Worm (Caenorhabditis elegans): ENCODE results near the gene sri-42.

The sri-42 gene

DNA sequence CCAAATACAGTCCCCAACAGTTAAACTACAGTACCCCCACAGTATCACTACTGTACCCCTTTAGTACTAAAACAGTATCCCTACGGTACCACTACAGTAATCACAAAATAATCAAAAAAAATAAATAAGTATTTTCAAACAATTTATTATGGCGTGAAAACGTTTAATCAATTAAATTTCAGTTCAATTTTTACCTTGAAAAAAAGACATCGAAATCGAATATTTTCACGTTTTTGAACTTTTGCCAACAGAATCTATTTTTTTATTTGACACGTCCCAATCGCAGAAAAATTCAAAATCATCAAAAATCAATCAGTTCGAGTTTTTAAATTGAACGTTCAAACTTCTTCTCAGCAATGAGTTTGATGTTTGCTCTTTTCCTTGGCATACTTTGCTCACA, 28.8 kb downstream of the sri-42 start, which contains the start of gene clec-123:
Gene clec-123, plus strand, starts transcription at position 301 of the 400 bp plus-strand sequence.
- TF ChIP-seq egl-18 (GFP tag; IDR thresholded peaks at IDR 0.05) (no peak), K12H6.12 (tag; optimal IDR thresholded peaks at IDR 0.05) (no peak), aptf-3 (GFP tag; IDR thresholded peaks at IDR 0.05) (no peak)

- no peak for TF ChIP-seq ama-1 (optimal IDR thresholded peaks at IDR 0.05)
- no peak for TF ChIP-seq ama-1 (GFP tag; optimal IDR thresholded peaks at IDR 0.05)
- peak; percentile 84 for TF ChIP-seq snpc-1.1 (tag; optimal IDR thresholded peaks at IDR 0.05; ENCODE audit: insufficient read depth)
- TF ChIP-seq zfh-2 (GFP tag; conservative IDR thresholded peaks at IDR 0.05): peak; percentile 91
- 0 out of 2 replicates have a peak, but pooled peaks have one; percentile 35 for TF ChIP-seq ztf-28 (GFP tag; IDR thresholded peaks at IDR 0.05)
- TF ChIP-seq nhr-179 (tag; optimal IDR thresholded peaks at IDR 0.05): peak; percentile 18
- TF ChIP-seq mcd-1 (GFP tag; IDR thresholded peaks at IDR 0.05): peak; percentile 40; the same call in 1 of the 2 replicates
- TF ChIP-seq sea-2 (GFP tag; IDR thresholded peaks at IDR 0.05): no peak
- TF ChIP-seq snpc-3.4 (tag; optimal IDR thresholded peaks at IDR 0.05): peak; percentile 32
- peak; percentile 81 for TF ChIP-seq snpc-4 (GFP tag; optimal IDR thresholded peaks at IDR 0.05)
- peak; percentile 35 to 94 (median 86) for TF ChIP-seq snpc-4 (tag; optimal IDR thresholded peaks at IDR 0.05)
- TF ChIP-seq egrh-3 (GFP tag; IDR thresholded peaks at IDR 0.05): peak; percentile 69; the same call in 1 of the 2 replicates
- 0 out of 2 replicates have a peak, but pooled peaks have one; percentile 23 for TF ChIP-seq dox-1 (GFP tag; IDR thresholded peaks at IDR 0.05)
- TF ChIP-seq B0019.2 (GFP tag; conservative IDR thresholded peaks at IDR 0.05): no peak
- peak; percentile 60 for TF ChIP-seq hmg-1.2 (GFP tag; IDR thresholded peaks at IDR 0.05)
These were observed 29.5 kb downstream of the sri-42 start for ce11 chrII:3113289-3113688.

ce11 chrII:3112313-3112712, 30.4 kb downstream of the sri-42 start, which contains the start of gene Y25C1A.2:
Y25C1A.2 (plus strand) TSS chrII:3112613.
- TF ChIP-seq aptf-3 (GFP tag; IDR thresholded peaks at IDR 0.05): no peak
- no peak for TF ChIP-seq sptf-2 (GFP tag; optimal IDR thresholded peaks at IDR 0.05)
- TF ChIP-seq mxl-1 (tag; optimal IDR thresholded peaks at IDR 0.05): no peak
- no peak for TF ChIP-seq lsy-27 (tag; optimal IDR thresholded peaks at IDR 0.05; ENCODE audit: borderline replicate concordance, insufficient read depth)
- no peak for TF ChIP-seq ztf-6 (GFP tag; IDR thresholded peaks at IDR 0.05)
- no peak for TF ChIP-seq hlh-26 (GFP tag; conservative IDR thresholded peaks at IDR 0.05)
- TF ChIP-seq Y95B8A.8 (GFP tag; IDR thresholded peaks at IDR 0.05): no peak
- TF ChIP-seq C17E4.6 (GFP tag; IDR thresholded peaks at IDR 0.05): no peak
- no peak for TF ChIP-seq nfya-2 (GFP tag; IDR thresholded peaks at IDR 0.05)
- TF ChIP-seq ceh-79 (tag; optimal IDR thresholded peaks at IDR 0.05): no peak
- TF ChIP-seq nfyb-1 (GFP tag; IDR thresholded peaks at IDR 0.05): no peak
- TF ChIP-seq ceh-27 (GFP tag; optimal IDR thresholded peaks at IDR 0.05): no peak
- TF ChIP-seq nhr-27 (tag; optimal IDR thresholded peaks at IDR 0.05): no peak
- no peak for TF ChIP-seq pbrm-1 (GFP tag; IDR thresholded peaks at IDR 0.05)
- no peak for TF ChIP-seq B0035.1 (tag; optimal IDR thresholded peaks at IDR 0.05)

DNA sequence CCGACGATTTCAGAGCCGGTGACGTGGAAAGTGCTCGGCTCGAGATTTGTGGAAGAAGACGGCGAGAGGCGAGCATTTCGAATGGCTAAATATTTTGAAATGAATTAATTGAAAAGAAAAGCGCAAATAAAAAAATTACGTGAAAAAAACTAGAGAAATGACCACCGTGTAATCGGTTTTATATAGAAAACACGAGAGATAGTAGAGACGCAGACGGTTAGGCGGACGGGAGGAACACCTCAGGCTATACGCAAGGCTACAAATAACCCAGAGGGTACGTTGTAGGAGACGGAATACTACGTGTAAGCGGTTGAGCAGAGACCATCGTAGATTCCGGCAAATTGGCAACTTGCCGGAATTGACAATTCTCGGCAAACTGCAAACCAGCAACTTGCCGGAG, 31.6 kb downstream of the sri-42 start, which contains the start of gene Y25C1A.13:
Gene Y25C1A.13, minus strand, starts transcription at position 101 of the 400 bp plus-strand sequence.
- TF ChIP-seq efl-1 (GFP tag; optimal IDR thresholded peaks at IDR 0.05) (no peak), madf-10 (tag; optimal IDR thresholded peaks at IDR 0.05) (no peak), pbrm-1 (GFP tag; IDR thresholded peaks at IDR 0.05) (no peak), tbp1 (GFP tag; optimal IDR thresholded peaks at IDR 0.05) (no peak), hmg-1.2 (GFP tag; IDR thresholded peaks at IDR 0.05) (peak; percentile 63), ztf-6 (GFP tag; IDR thresholded peaks at IDR 0.05) (no peak), tlf-1 (GFP tag; optimal IDR thresholded peaks at IDR 0.05) (no peak), B0336.3 (GFP tag; IDR thresholded peaks at IDR 0.05) (no peak), snpc-1.3 (tag; optimal IDR thresholded peaks at IDR 0.05; ENCODE audit: insufficient read depth) (no peak)

Data from whole organism, young adult.